Worm (Caenorhabditis elegans): ENCODE data around the gene R05A10.3.

R05A10.3 gene

DNA sequence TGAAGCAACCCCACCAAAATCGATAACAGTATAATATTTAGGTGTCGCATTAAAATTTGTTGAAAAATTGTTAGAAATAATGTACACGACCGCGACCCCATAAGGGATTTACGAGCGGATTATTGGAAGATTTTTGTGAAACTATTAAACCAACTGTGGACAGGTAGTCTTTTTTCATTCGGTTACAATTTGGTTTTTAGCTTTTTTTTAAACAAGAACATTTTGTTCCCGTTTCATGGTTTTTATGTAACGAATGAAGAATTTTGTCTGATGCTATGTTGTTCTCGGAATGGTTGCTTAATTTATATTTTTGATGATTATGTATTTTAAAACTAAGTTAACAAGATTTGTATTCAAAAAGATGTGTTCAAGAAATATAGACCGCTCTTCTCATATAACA, at the start of gene R05A10.3:
TSS of gene R05A10.3 (minus strand) at position 101 of the 400 bp plus-strand sequence.
- TF ChIP-seq fkh-10 (GFP tag; optimal IDR thresholded peaks at IDR 0.05) = no peak
- TF ChIP-seq hlh-8 (tag; optimal IDR thresholded peaks at IDR 0.05) = no peak
- no peak for TF ChIP-seq ceh-34 (tag; optimal IDR thresholded peaks at IDR 0.05)
- no peak for TF ChIP-seq ttx-3 (tag; optimal IDR thresholded peaks at IDR 0.05)
- TF ChIP-seq T23F11.4 (GFP tag; optimal IDR thresholded peaks at IDR 0.05) = no peak
- TF ChIP-seq pqm-1 (tag; optimal IDR thresholded peaks at IDR 0.05) = no peak
- TF ChIP-seq ceh-31 (tag; optimal IDR thresholded peaks at IDR 0.05) = no peak
- no peak for TF ChIP-seq dmd-4 (tag; optimal IDR thresholded peaks at IDR 0.05; ENCODE audit: borderline replicate concordance)
- TF ChIP-seq K02D7.2 (tag; optimal IDR thresholded peaks at IDR 0.05) = no peak
- TF ChIP-seq ets-4 (tag; optimal IDR thresholded peaks at IDR 0.05) = no peak
- TF ChIP-seq hlh-13 (GFP tag; optimal IDR thresholded peaks at IDR 0.05) = no peak
- TF ChIP-seq ceh-24 (tag; optimal IDR thresholded peaks at IDR 0.05) = no peak
- no peak for TF ChIP-seq hlh-6 (tag; optimal IDR thresholded peaks at IDR 0.05)
- TF ChIP-seq zip-5 (tag; optimal IDR thresholded peaks at IDR 0.05) = no peak

DNA sequence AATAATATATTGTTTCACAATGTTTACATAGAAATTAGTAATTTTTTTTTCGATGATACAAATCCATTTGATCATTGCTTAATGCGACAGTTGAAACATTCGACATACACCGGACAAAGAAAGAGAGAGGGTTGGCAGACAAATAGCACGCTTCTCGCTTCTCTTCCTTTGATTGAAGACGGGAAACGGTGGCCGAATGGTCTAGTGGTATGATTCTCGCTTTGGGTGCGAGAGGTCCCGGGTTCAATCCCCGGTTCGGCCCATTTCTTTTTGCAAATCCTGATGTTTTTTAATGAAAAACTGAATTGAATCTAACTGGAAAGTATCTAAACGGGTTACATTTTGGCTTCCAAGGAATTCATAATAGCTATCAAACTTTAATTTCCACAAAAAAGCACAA, 48.6 kb upstream of the R05A10.3 start:
- TF ChIP-seq ceh-19 (GFP tag; optimal IDR thresholded peaks at IDR 0.05) (no peak), dve-1 (tag; optimal IDR thresholded peaks at IDR 0.05) (no peak), ets-4 (tag; optimal IDR thresholded peaks at IDR 0.05) (no peak), F13H6.1 (tag; optimal IDR thresholded peaks at IDR 0.05) (no peak), unc-86 (tag; optimal IDR thresholded peaks at IDR 0.05) (no peak), pqm-1 (tag; optimal IDR thresholded peaks at IDR 0.05) (no peak), nfya-1 (tag; optimal IDR thresholded peaks at IDR 0.05) (peak; percentile 4), fax-1 (tag; optimal IDR thresholded peaks at IDR 0.05) (no peak), ceh-31 (tag; optimal IDR thresholded peaks at IDR 0.05) (no peak), mec-3 (tag; optimal IDR thresholded peaks at IDR 0.05; ENCODE audit: borderline replicate concordance) (no peak), pha-4 (tag; optimal IDR thresholded peaks at IDR 0.05) (no peak), ceh-14 (tag; optimal IDR thresholded peaks at IDR 0.05) (no peak), ceh-48 (tag; optimal IDR thresholded peaks at IDR 0.05) (no peak), ref-2 (tag; optimal IDR thresholded peaks at IDR 0.05) (no peak), ceh-30 (tag; optimal IDR thresholded peaks at IDR 0.05) (no peak), hlh-6 (tag; optimal IDR thresholded peaks at IDR 0.05) (no peak), ceh-9 (tag; optimal IDR thresholded peaks at IDR 0.05) (no peak), ceh-22 (tag; optimal IDR thresholded peaks at IDR 0.05) (no peak), hlh-13 (GFP tag; optimal IDR thresholded peaks at IDR 0.05) (peak; percentile 2), lim-6 (tag; optimal IDR thresholded peaks at IDR 0.05) (no peak), rnt-1 (tag; optimal IDR thresholded peaks at IDR 0.05) (no peak), ama-1 (optimal IDR thresholded peaks at IDR 0.05) (no peak), syd-9 (tag; optimal IDR thresholded peaks at IDR 0.05) (peak; percentile 3), unc-3 (GFP tag; conservative IDR thresholded peaks at IDR 0.05) (no peak), unc-3 (tag; optimal IDR thresholded peaks at IDR 0.05) (no peak), K09A11.1 (tag; optimal IDR thresholded peaks at IDR 0.05; ENCODE audit: insufficient read depth) (peak; percentile 30), elt-2 (tag; optimal IDR thresholded peaks at IDR 0.05) (peak; percentile 0), pag-3 (tag; optimal IDR thresholded peaks at IDR 0.05; ENCODE audit: borderline replicate concordance) (no peak), sox-4 (tag; optimal IDR thresholded peaks at IDR 0.05) (no peak), zip-5 (tag; optimal IDR thresholded peaks at IDR 0.05) (no peak), C38D4.7 (GFP tag; optimal IDR thresholded peaks at IDR 0.05) (peak; percentile 1), nhr-232 (tag; optimal IDR thresholded peaks at IDR 0.05) (peak; percentile 11), ahr-1 (tag; optimal IDR thresholded peaks at IDR 0.05) (no peak), T23F11.4 (GFP tag; optimal IDR thresholded peaks at IDR 0.05) (no peak), ceh-2 (tag; optimal IDR thresholded peaks at IDR 0.05) (no peak), ceh-18 (tag; optimal IDR thresholded peaks at IDR 0.05) (no peak), pros-1 (tag; optimal IDR thresholded peaks at IDR 0.05) (no peak), ttx-3 (tag; optimal IDR thresholded peaks at IDR 0.05) (no peak), pat-9 (tag; optimal IDR thresholded peaks at IDR 0.05) (no peak), dmd-4 (tag; optimal IDR thresholded peaks at IDR 0.05; ENCODE audit: borderline replicate concordance) (no peak), lin-11 (tag; optimal IDR thresholded peaks at IDR 0.05) (no peak), che-1 (tag; optimal IDR thresholded peaks at IDR 0.05) (peak; percentile 17), madf-2 (tag; optimal IDR thresholded peaks at IDR 0.05) (no peak), hlh-15 (tag; optimal IDR thresholded peaks at IDR 0.05) (peak; percentile 15), gmeb-2 (tag; optimal IDR thresholded peaks at IDR 0.05) (peak; percentile 36), npax-4 (tag; optimal IDR thresholded peaks at IDR 0.05) (no peak)

Data from whole organism, late embryonic.